Worm (Caenorhabditis elegans): ENCODE results near the gene C40H1.8.

Gene C40H1.8

ce11 chrIII:9324724-9325123 lies 10.2 kb downstream of the C40H1.8 start, which contains the start of gene C40H1.7:
TSS of gene C40H1.7 (plus strand) at chrIII:9325024.
- TF ChIP-seq Y55F3AM.14 (GFP tag; optimal IDR thresholded peaks at IDR 0.05): no peak
- TF ChIP-seq blmp-1 (tag; optimal IDR thresholded peaks at IDR 0.05; ENCODE audit: insufficient read depth): no peak
- no peak for TF ChIP-seq ztf-4 (tag; optimal IDR thresholded peaks at IDR 0.05)
- no peak for TF ChIP-seq nhr-11 (tag; optimal IDR thresholded peaks at IDR 0.05)
- no peak for TF ChIP-seq nhr-6 (tag; optimal IDR thresholded peaks at IDR 0.05)
- no peak for TF ChIP-seq F13H6.1 (tag; optimal IDR thresholded peaks at IDR 0.05)
- TF ChIP-seq lsy-2 (tag; optimal IDR thresholded peaks at IDR 0.05): no peak
- TF ChIP-seq elt-3 (tag; optimal IDR thresholded peaks at IDR 0.05): no peak
- no peak for TF ChIP-seq sem-4 (tag; optimal IDR thresholded peaks at IDR 0.05)
- no peak for TF ChIP-seq skn-1 (tag; optimal IDR thresholded peaks at IDR 0.05)
- TF ChIP-seq ama-1 (optimal IDR thresholded peaks at IDR 0.05): no peak
- no peak for TF ChIP-seq dmd-4 (tag; optimal IDR thresholded peaks at IDR 0.05)
- no peak for TF ChIP-seq nhr-25 (tag; optimal IDR thresholded peaks at IDR 0.05)
- TF ChIP-seq unc-39 (tag; optimal IDR thresholded peaks at IDR 0.05): no peak
- TF ChIP-seq crh-2 (tag; optimal IDR thresholded peaks at IDR 0.05): no peak
- no peak for TF ChIP-seq mab-5 (tag; optimal IDR thresholded peaks at IDR 0.05)
- TF ChIP-seq unc-55 (GFP tag; optimal IDR thresholded peaks at IDR 0.05): no peak
- TF ChIP-seq elt-1 (tag; optimal IDR thresholded peaks at IDR 0.05): no peak
- TF ChIP-seq ZK546.5 (tag; optimal IDR thresholded peaks at IDR 0.05): no peak

ce11 chrIII:9326528-9326927 lies 12.0 kb downstream of the C40H1.8 start:
- TF ChIP-seq gmeb-1 (tag; optimal IDR thresholded peaks at IDR 0.05) (peak; percentile 44), dmd-4 (tag; optimal IDR thresholded peaks at IDR 0.05) (no peak), sem-4 (tag; optimal IDR thresholded peaks at IDR 0.05) (no peak), ztf-11 (tag; optimal IDR thresholded peaks at IDR 0.05) (no peak), crh-2 (tag; optimal IDR thresholded peaks at IDR 0.05) (peak; percentile 87), sma-9 (GFP tag; optimal IDR thresholded peaks at IDR 0.05) (peak; percentile 72), sma-9 (tag; optimal IDR thresholded peaks at IDR 0.05) (no peak), nhr-6 (tag; optimal IDR thresholded peaks at IDR 0.05) (no peak), fos-1 (tag; optimal IDR thresholded peaks at IDR 0.05) (peak; percentile 93), mdl-1 (tag; optimal IDR thresholded peaks at IDR 0.05) (no peak), sma-3 (GFP tag; optimal IDR thresholded peaks at IDR 0.05) (peak; percentile 34), ama-1 (optimal IDR thresholded peaks at IDR 0.05) (no peak), egl-27 (tag; optimal IDR thresholded peaks at IDR 0.05) (no peak), F13H6.1 (tag; optimal IDR thresholded peaks at IDR 0.05) (peak; percentile 12)

- no peak for TF ChIP-seq R02D3.7 (tag; optimal IDR thresholded peaks at IDR 0.05)
- TF ChIP-seq dmd-4 (tag; optimal IDR thresholded peaks at IDR 0.05): no peak
- TF ChIP-seq ztf-1 (GFP tag; conservative IDR thresholded peaks at IDR 0.05): no peak
- no peak for TF ChIP-seq gmeb-1 (tag; optimal IDR thresholded peaks at IDR 0.05)
- TF ChIP-seq unc-55 (GFP tag; optimal IDR thresholded peaks at IDR 0.05): no peak
These were observed 13.4 kb downstream of the C40H1.8 start for ce11 chrIII:9327910-9328309.

- TF ChIP-seq nhr-129 (tag; optimal IDR thresholded peaks at IDR 0.05) (peak; percentile 73), lsy-2 (tag; optimal IDR thresholded peaks at IDR 0.05) (peak in 1 of 2 experiments; percentile 13), mdl-1 (tag; optimal IDR thresholded peaks at IDR 0.05) (no peak), lin-11 (tag; optimal IDR thresholded peaks at IDR 0.05) (no peak), snpc-4 (tag; optimal IDR thresholded peaks at IDR 0.05) (no peak), mab-5 (tag; optimal IDR thresholded peaks at IDR 0.05) (no peak)
These were observed 14.2 kb downstream of the C40H1.8 start for ce11 chrIII:9328732-9329131.

ce11 chrIII:9329266-9329665 lies 14.7 kb downstream of the C40H1.8 start, which contains the start of gene C40H1.3:
TSS of gene C40H1.3 (minus strand) at chrIII:9329366.
- no peak for TF ChIP-seq nhr-77 (tag; optimal IDR thresholded peaks at IDR 0.05)
- no peak for TF ChIP-seq sma-3 (GFP tag; optimal IDR thresholded peaks at IDR 0.05)
- no peak for TF ChIP-seq aly-2 (tag; optimal IDR thresholded peaks at IDR 0.05)
- no peak for TF ChIP-seq unc-62 (GFP tag; optimal IDR thresholded peaks at IDR 0.05)
- TF ChIP-seq F13H6.1 (tag; optimal IDR thresholded peaks at IDR 0.05): no peak
- TF ChIP-seq zag-1 (tag; optimal IDR thresholded peaks at IDR 0.05): no peak
- no peak for TF ChIP-seq ztf-11 (tag; optimal IDR thresholded peaks at IDR 0.05)
- TF ChIP-seq unc-55 (GFP tag; optimal IDR thresholded peaks at IDR 0.05): no peak
- no peak for TF ChIP-seq elt-3 (tag; optimal IDR thresholded peaks at IDR 0.05)
- no peak for TF ChIP-seq elt-1 (tag; optimal IDR thresholded peaks at IDR 0.05)
- no peak for TF ChIP-seq mbf-1 (tag; optimal IDR thresholded peaks at IDR 0.05)
- no peak for TF ChIP-seq crh-2 (tag; optimal IDR thresholded peaks at IDR 0.05)
- TF ChIP-seq mab-5 (tag; optimal IDR thresholded peaks at IDR 0.05): no peak
- TF ChIP-seq lsy-2 (tag; optimal IDR thresholded peaks at IDR 0.05): no peak
- TF ChIP-seq lin-39 (tag; optimal IDR thresholded peaks at IDR 0.05): no peak
- TF ChIP-seq nhr-237 (tag; optimal IDR thresholded peaks at IDR 0.05): no peak
- no peak for TF ChIP-seq ztf-4 (tag; optimal IDR thresholded peaks at IDR 0.05)
- TF ChIP-seq fos-1 (tag; optimal IDR thresholded peaks at IDR 0.05): no peak
- TF ChIP-seq ceh-16 (tag; optimal IDR thresholded peaks at IDR 0.05): no peak

Data from whole organism, L2 larva.